Worm (Caenorhabditis elegans): Measurements from ENCODE around the gene atf-2.

DNA sequence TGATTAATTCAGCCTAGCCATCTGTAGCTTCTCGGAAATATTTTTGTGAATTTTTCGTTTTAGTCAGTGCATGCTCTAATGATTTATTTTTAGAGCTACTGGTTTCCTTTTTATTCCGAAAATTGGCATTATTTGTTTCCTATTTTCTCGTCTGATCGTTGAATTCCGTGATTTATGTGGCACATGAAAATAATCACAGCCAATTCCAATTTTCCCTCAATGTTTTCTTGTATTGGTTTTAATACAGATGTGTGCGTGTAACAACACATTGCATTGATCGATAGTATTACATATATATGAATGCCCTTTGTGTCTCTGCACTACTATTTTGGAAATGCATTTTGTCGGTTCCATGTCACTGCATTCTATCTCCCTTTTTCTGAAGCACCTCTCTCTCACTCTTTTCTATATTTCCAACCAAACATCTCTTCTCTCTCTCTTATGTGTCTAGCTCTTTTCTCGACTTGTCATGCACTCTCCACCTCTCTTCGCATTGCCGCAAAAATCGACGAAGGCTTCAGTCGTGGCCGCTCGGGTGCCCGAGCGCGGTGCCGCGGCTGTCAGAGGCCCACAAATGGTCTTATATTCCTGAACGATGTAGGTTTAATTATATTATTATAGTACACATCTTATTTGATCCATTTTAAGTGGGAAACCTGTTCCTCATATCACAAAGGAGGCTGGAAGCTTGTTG lies 32.6 kb downstream of the atf-2 start:
- TF ChIP-seq zfh-2 (GFP tag; conservative IDR thresholded peaks at IDR 0.05) (peak; percentile 92), T07F8.4 (tag; optimal IDR thresholded peaks at IDR 0.05) (no peak), Y53G8AR.9 (GFP tag; conservative IDR thresholded peaks at IDR 0.05) (no peak), mcd-1 (GFP tag; IDR thresholded peaks at IDR 0.05) (peak; percentile 34; the same call in 1 of the 2 replicates), ztf-22 (GFP tag; optimal IDR thresholded peaks at IDR 0.05) (no peak), unc-130 (GFP tag; optimal IDR thresholded peaks at IDR 0.05) (no peak), madf-10 (tag; optimal IDR thresholded peaks at IDR 0.05) (peak; percentile 88), nhr-90 (tag; optimal IDR thresholded peaks at IDR 0.05) (no peak), ceh-100 (GFP tag; IDR thresholded peaks at IDR 0.05) (no peak), snpc-4 (GFP tag; optimal IDR thresholded peaks at IDR 0.05) (no peak), snpc-4 (tag; optimal IDR thresholded peaks at IDR 0.05) (peak in 2 of 4 experiments; percentile 3 to 18), K12H6.12 (tag; optimal IDR thresholded peaks at IDR 0.05) (peak; percentile 11), fkh-3 (tag; optimal IDR thresholded peaks at IDR 0.05) (no peak), snpc-1.3 (tag; optimal IDR thresholded peaks at IDR 0.05; ENCODE audit: insufficient read depth) (no peak), nhr-27 (tag; optimal IDR thresholded peaks at IDR 0.05) (no peak)
